Fruit fly (Drosophila melanogaster): ENCODE results near the gene alpha-Est2.

alpha-Est2 gene

DNA sequence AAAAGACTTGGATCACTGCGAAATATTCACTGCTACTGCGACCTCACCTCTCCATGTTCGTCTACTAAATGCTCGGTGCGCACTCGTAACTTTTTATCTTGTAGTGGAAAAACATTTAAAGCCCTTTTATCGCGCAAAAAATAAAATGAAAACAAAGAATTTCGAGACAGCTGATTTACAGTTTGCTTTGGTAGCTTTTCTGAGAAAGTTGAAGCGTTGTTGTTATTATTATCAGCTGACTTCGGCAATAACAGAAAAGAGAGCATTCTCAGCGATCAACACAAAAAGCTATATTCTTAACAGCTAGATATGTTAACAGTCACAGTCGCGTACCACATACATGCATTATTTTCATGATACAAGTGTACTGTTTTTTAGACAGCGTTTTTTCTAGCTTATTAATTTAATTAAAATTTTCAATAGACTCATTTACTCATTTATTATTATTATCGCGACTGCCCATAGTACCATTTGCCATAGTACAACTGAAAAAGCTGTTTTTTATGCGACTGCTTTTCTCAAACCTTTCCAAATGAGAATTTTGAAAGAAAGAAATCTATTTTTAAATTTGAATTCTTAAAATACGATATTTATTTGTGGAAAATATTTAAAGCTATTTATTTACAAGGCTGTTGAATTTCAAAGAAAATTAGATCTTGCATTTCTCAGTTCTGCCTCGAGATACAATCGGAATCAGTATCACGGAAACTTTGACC lies at the start of gene alpha-Est2, which contains the start of gene alpha-Est3:
Gene alpha-Est2, plus strand, starts transcription at position 666 of the 716 bp plus-strand sequence.
Gene alpha-Est3, minus strand, starts transcription at position 487 of the 716 bp plus-strand sequence.
- TF ChIP-seq CG1620 (GFP tag; optimal IDR thresholded peaks at IDR 0.05) (no peak), toe (GFP tag; optimal IDR thresholded peaks at IDR 0.05) (no peak), CG5204 (GFP tag; optimal IDR thresholded peaks at IDR 0.05) (no peak), kay (GFP tag; ENCODE audit: borderline replicate concordance) (peak; percentile 78), CG14711 (tag; optimal IDR thresholded peaks at IDR 0.05) (no peak), tj (GFP tag; optimal IDR thresholded peaks at IDR 0.05) (peak; percentile 27), Clk (GFP tag; optimal IDR thresholded peaks at IDR 0.05) (no peak), bab1 (GFP tag; optimal IDR thresholded peaks at IDR 0.05) (peak; percentile 26), cic (GFP tag; optimal IDR thresholded peaks at IDR 0.05) (peak; percentile 25)

DNA sequence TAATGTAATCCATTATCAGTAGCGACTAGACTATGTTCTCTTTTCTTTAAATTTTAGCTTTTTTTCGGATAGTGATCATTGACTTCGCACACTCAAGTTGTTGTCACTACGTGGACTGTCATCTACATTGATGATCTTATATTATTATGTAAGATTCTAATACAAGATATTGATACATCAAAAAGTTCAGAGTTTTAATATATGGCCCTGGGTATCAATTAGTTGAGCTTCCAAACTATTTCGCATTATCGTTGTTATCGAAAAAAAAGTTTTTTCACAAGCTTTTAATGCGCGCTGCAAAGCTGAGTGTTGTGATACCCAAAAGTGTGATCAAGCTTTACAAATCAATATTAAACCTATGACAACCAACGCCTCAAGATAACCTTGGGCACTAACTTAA lies 49.5 kb upstream of the alpha-Est2 start:
- TF ChIP-seq toe (GFP tag; optimal IDR thresholded peaks at IDR 0.05): peak; percentile 2
- no peak for TF ChIP-seq CG5204 (GFP tag; optimal IDR thresholded peaks at IDR 0.05)
- peak; percentile 90 for TF ChIP-seq kay (GFP tag; ENCODE audit: borderline replicate concordance)

dm6 chr3R:7493171-7493570 lies 48.4 kb upstream of the alpha-Est2 start, which contains the start of gene CG42656:
CG42656 (minus strand) TSS chr3R:7493271.
- TF ChIP-seq CG12768 (GFP tag; optimal IDR thresholded peaks at IDR 0.05) (no peak), tj (GFP tag; optimal IDR thresholded peaks at IDR 0.05) (no peak), Crg-1 (GFP tag; optimal IDR thresholded peaks at IDR 0.05) (no peak), CG5204 (GFP tag; optimal IDR thresholded peaks at IDR 0.05) (no peak), ovo (GFP tag; optimal IDR thresholded peaks at IDR 0.05) (no peak), cnc (optimal IDR thresholded peaks at IDR 0.05) (no peak), CG7045 (GFP tag; optimal IDR thresholded peaks at IDR 0.05) (no peak), Mnt (GFP tag; optimal IDR thresholded peaks at IDR 0.05) (no peak), Hr96 (GFP tag; optimal IDR thresholded peaks at IDR 0.05) (no peak), CG1620 (GFP tag; optimal IDR thresholded peaks at IDR 0.05) (no peak), toe (GFP tag; optimal IDR thresholded peaks at IDR 0.05) (no peak), bab1 (GFP tag; optimal IDR thresholded peaks at IDR 0.05) (no peak), CG33017 (tag; optimal IDR thresholded peaks at IDR 0.05) (no peak)

DNA sequence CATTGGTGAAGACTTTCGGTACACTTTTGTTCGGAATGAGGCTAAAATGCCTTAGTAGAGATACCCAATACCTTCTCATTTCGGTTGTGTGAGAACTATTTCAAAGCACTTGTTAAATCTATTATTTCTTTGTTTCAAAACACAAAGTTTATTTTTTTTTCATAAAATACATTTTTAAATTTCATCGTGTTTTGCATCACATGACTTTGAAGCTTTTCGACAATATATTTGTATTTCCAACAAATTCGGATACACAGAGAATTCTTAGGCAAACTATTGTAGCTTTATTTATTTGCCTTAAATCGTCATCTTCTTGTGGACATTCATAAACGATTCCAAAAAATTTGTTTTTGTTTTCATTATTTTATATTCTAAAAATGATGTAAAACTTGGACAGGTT lies 47.9 kb upstream of the alpha-Est2 start, which contains the start of gene alpha-Est10:
Gene alpha-Est10, minus strand, starts transcription at position 101 of the 400 bp plus-strand sequence.
- TF ChIP-seq Clk (GFP tag; optimal IDR thresholded peaks at IDR 0.05) (no peak), kay (GFP tag; ENCODE audit: borderline replicate concordance) (peak; percentile 21)

DNA sequence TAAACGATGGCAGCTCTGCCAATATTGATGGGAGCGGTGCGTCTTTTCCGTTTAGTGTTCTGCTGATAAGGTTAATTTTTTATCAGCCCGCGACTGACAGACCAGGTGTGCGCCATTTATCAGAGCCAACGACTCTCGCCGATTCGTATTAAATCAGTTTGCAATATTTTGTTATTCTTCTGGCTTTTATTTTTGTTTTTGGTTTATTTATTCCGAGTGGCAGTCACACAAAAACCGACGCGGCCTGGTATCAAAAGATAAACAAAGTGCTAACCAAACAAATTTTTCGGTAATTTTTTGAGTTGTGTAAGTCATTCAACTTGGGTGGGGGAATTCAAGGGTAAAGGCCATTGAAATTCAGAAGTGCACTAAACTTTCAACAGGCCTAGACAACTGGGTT lies 44.1 kb upstream of the alpha-Est2 start:
- TF ChIP-seq CG12768 (GFP tag; optimal IDR thresholded peaks at IDR 0.05) (peak; percentile 4), pad (GFP tag; optimal IDR thresholded peaks at IDR 0.05) (no peak), CG11617 (GFP tag; optimal IDR thresholded peaks at IDR 0.05) (no peak), Hr96 (GFP tag; optimal IDR thresholded peaks at IDR 0.05) (no peak), CG33017 (tag; optimal IDR thresholded peaks at IDR 0.05) (no peak), bab1 (GFP tag; optimal IDR thresholded peaks at IDR 0.05) (peak; percentile 19), cnc (optimal IDR thresholded peaks at IDR 0.05) (no peak), CG1620 (GFP tag; optimal IDR thresholded peaks at IDR 0.05) (no peak), cic (GFP tag; optimal IDR thresholded peaks at IDR 0.05) (peak; percentile 33), Mnt (GFP tag; optimal IDR thresholded peaks at IDR 0.05) (no peak), CG14711 (tag; optimal IDR thresholded peaks at IDR 0.05) (no peak), ovo (GFP tag; optimal IDR thresholded peaks at IDR 0.05) (no peak), tj (GFP tag; optimal IDR thresholded peaks at IDR 0.05) (peak; percentile 81), kay (GFP tag; ENCODE audit: borderline replicate concordance) (no peak)

dm6 chr3R:7499488-7499887 lies 42.1 kb upstream of the alpha-Est2 start:
- no peak for TF ChIP-seq CG1620 (GFP tag; optimal IDR thresholded peaks at IDR 0.05)
- peak; percentile 89 for TF ChIP-seq kay (GFP tag; ENCODE audit: borderline replicate concordance)
- TF ChIP-seq bab1 (GFP tag; optimal IDR thresholded peaks at IDR 0.05): no peak
- TF ChIP-seq cic (GFP tag; optimal IDR thresholded peaks at IDR 0.05): peak; percentile 10

DNA sequence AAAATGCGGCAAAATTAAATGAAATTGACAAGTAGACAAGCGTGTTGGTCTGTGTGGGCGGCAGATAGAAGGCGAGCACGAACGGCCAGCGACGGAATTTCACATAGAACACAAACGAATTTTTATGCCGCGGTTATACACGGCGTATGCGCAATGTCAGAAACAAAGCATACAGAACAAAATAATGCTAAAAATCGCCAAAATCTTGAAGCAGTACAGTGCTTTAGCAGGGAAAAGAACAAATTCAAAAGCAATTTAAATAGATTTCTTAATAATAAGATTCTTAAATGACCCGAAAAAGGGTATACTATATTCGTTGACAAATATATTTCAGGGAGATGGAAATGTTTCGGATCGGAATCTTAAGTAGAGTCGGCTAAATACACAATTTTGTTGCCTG lies 41.1 kb upstream of the alpha-Est2 start:
- TF ChIP-seq tj (GFP tag; optimal IDR thresholded peaks at IDR 0.05): no peak
- no peak for TF ChIP-seq Hr96 (GFP tag; optimal IDR thresholded peaks at IDR 0.05)
- TF ChIP-seq CG1620 (GFP tag; optimal IDR thresholded peaks at IDR 0.05): no peak
- no peak for TF ChIP-seq CG7101 (tag; optimal IDR thresholded peaks at IDR 0.05)
- TF ChIP-seq Crg-1 (GFP tag; optimal IDR thresholded peaks at IDR 0.05): no peak
- no peak for TF ChIP-seq CG14711 (tag; optimal IDR thresholded peaks at IDR 0.05)
- TF ChIP-seq bab1 (GFP tag; optimal IDR thresholded peaks at IDR 0.05): no peak
- TF ChIP-seq Mnt (GFP tag; optimal IDR thresholded peaks at IDR 0.05): no peak
- no peak for TF ChIP-seq CG11617 (GFP tag; optimal IDR thresholded peaks at IDR 0.05)
- no peak for TF ChIP-seq ovo (GFP tag; optimal IDR thresholded peaks at IDR 0.05)
- TF ChIP-seq pad (GFP tag; optimal IDR thresholded peaks at IDR 0.05): no peak
- TF ChIP-seq CG7045 (GFP tag; optimal IDR thresholded peaks at IDR 0.05): no peak
- no peak for TF ChIP-seq cic (GFP tag; optimal IDR thresholded peaks at IDR 0.05)
- TF ChIP-seq cnc (optimal IDR thresholded peaks at IDR 0.05): no peak
- TF ChIP-seq CG5204 (GFP tag; optimal IDR thresholded peaks at IDR 0.05): no peak
- no peak for TF ChIP-seq CG33017 (tag; optimal IDR thresholded peaks at IDR 0.05)
- no peak for TF ChIP-seq kay (GFP tag; ENCODE audit: borderline replicate concordance)

All from whole organism, adult.